Worm (Caenorhabditis elegans): ENCODE results near the gene Y46C8AL.11.

The Y46C8AL.11 gene

ce11 chrIV:3944459-3944858 lies 1.4 kb downstream of the Y46C8AL.11 start, which contains the start of gene clec-72:
TSS of gene clec-72 (plus strand) at chrIV:3944816.
- TF ChIP-seq ceh-36 (tag; optimal IDR thresholded peaks at IDR 0.05) (no peak), pes-1 (GFP tag; IDR thresholded peaks at IDR 0.05) (no peak), ceh-13 (GFP tag; optimal IDR thresholded peaks at IDR 0.05) (no peak), flt-1 (GFP tag; IDR thresholded peaks at IDR 0.05) (no peak), hmbx-1 (tag; optimal IDR thresholded peaks at IDR 0.05) (no peak), aly-1 (tag; optimal IDR thresholded peaks at IDR 0.05) (no peak), tbx-37 (GFP tag; conservative IDR thresholded peaks at IDR 0.05) (no peak), tra-4 (tag; optimal IDR thresholded peaks at IDR 0.05) (no peak), scrt-1 (GFP tag; IDR thresholded peaks at IDR 0.05) (no peak), tbx-11 (GFP tag; IDR thresholded peaks at IDR 0.05) (no peak), F13C5.2 (tag; optimal IDR thresholded peaks at IDR 0.05) (no peak), ama-1 (optimal IDR thresholded peaks at IDR 0.05) (no peak)

ce11 chrIV:3947377-3947956 lies 4.4 kb downstream of the Y46C8AL.11 start:
- 0 out of 2 replicates have a peak, but pooled peaks have one; percentile 32 for TF ChIP-seq scrt-1 (GFP tag; IDR thresholded peaks at IDR 0.05)

- TF ChIP-seq scrt-1 (GFP tag; IDR thresholded peaks at IDR 0.05) (no peak), ceh-36 (tag; optimal IDR thresholded peaks at IDR 0.05) (no peak), hmbx-1 (tag; optimal IDR thresholded peaks at IDR 0.05) (no peak), ets-7 (tag; optimal IDR thresholded peaks at IDR 0.05) (no peak)
Observed at ce11 chrIV:3956095-3956494, 13.0 kb downstream of the Y46C8AL.11 start, which contains the start of gene clec-73. TSS of gene clec-73 (minus strand) at chrIV:3956195.

- no peak for TF ChIP-seq scrt-1 (GFP tag; IDR thresholded peaks at IDR 0.05)
- TF ChIP-seq tbx-11 (GFP tag; IDR thresholded peaks at IDR 0.05): no peak
- no peak for TF ChIP-seq F13C5.2 (tag; optimal IDR thresholded peaks at IDR 0.05)
- TF ChIP-seq ceh-13 (GFP tag; optimal IDR thresholded peaks at IDR 0.05): no peak
- no peak for TF ChIP-seq flt-1 (GFP tag; IDR thresholded peaks at IDR 0.05)
- TF ChIP-seq tbx-37 (GFP tag; conservative IDR thresholded peaks at IDR 0.05): no peak
Observed at ce11 chrIV:3956705-3957104, 13.6 kb downstream of the Y46C8AL.11 start, which contains the start of gene clec-74. TSS of gene clec-74 (plus strand) at chrIV:3957005.

ce11 chrIV:3960396-3960795 lies 17.3 kb downstream of the Y46C8AL.11 start, which contains the start of gene clec-75:
TSS of gene clec-75 (plus strand) at chrIV:3960734.
- TF ChIP-seq hmg-4 (GFP tag; optimal IDR thresholded peaks at IDR 0.05) (no peak), flt-1 (GFP tag; IDR thresholded peaks at IDR 0.05) (no peak), hnd-1 (tag; optimal IDR thresholded peaks at IDR 0.05) (no peak), F13C5.2 (tag; optimal IDR thresholded peaks at IDR 0.05) (no peak), hmbx-1 (tag; optimal IDR thresholded peaks at IDR 0.05) (no peak), tra-4 (tag; optimal IDR thresholded peaks at IDR 0.05) (no peak), ama-1 (optimal IDR thresholded peaks at IDR 0.05) (no peak), tbx-11 (GFP tag; IDR thresholded peaks at IDR 0.05) (no peak), ets-7 (tag; optimal IDR thresholded peaks at IDR 0.05) (no peak)

- TF ChIP-seq sea-1 (GFP tag; conservative IDR thresholded peaks at IDR 0.05): no peak
- no peak for TF ChIP-seq ama-1 (optimal IDR thresholded peaks at IDR 0.05)
- TF ChIP-seq scrt-1 (GFP tag; IDR thresholded peaks at IDR 0.05): no peak
- no peak for TF ChIP-seq flt-1 (GFP tag; IDR thresholded peaks at IDR 0.05)
- TF ChIP-seq ceh-13 (GFP tag; optimal IDR thresholded peaks at IDR 0.05): no peak
- no peak for TF ChIP-seq hmbx-1 (tag; optimal IDR thresholded peaks at IDR 0.05)
- TF ChIP-seq pes-1 (GFP tag; IDR thresholded peaks at IDR 0.05): no peak
Observed at ce11 chrIV:3962584-3962983, 19.5 kb downstream of the Y46C8AL.11 start, which contains the start of gene Y46C8AM.1. TSS of gene Y46C8AM.1 (plus strand) at chrIV:3962884.

- TF ChIP-seq F13C5.2 (tag; optimal IDR thresholded peaks at IDR 0.05) (no peak), aly-1 (tag; optimal IDR thresholded peaks at IDR 0.05) (no peak), ama-1 (optimal IDR thresholded peaks at IDR 0.05) (no peak), ets-7 (tag; optimal IDR thresholded peaks at IDR 0.05) (no peak), B0310.2 (tag; optimal IDR thresholded peaks at IDR 0.05) (no peak), tbx-37 (GFP tag; conservative IDR thresholded peaks at IDR 0.05) (no peak), flt-1 (GFP tag; IDR thresholded peaks at IDR 0.05) (no peak), scrt-1 (GFP tag; IDR thresholded peaks at IDR 0.05) (no peak), hmg-4 (GFP tag; optimal IDR thresholded peaks at IDR 0.05) (no peak), hmbx-1 (tag; optimal IDR thresholded peaks at IDR 0.05) (no peak), tra-4 (tag; optimal IDR thresholded peaks at IDR 0.05) (no peak), sea-1 (GFP tag; conservative IDR thresholded peaks at IDR 0.05) (no peak), tbx-11 (GFP tag; IDR thresholded peaks at IDR 0.05) (no peak)
Observed at ce11 chrIV:3963498-3963897, 20.4 kb downstream of the Y46C8AL.11 start.

ce11 chrIV:3965013-3965412 lies 21.9 kb downstream of the Y46C8AL.11 start, which contains the start of gene clec-76:
TSS of gene clec-76 (plus strand) at chrIV:3965246.
- TF ChIP-seq tbx-11 (GFP tag; IDR thresholded peaks at IDR 0.05) (no peak), scrt-1 (GFP tag; IDR thresholded peaks at IDR 0.05) (no peak), aly-1 (tag; optimal IDR thresholded peaks at IDR 0.05) (no peak)

- no peak for TF ChIP-seq tbx-11 (GFP tag; IDR thresholded peaks at IDR 0.05)
- no peak for TF ChIP-seq ets-7 (tag; optimal IDR thresholded peaks at IDR 0.05)
- no peak for TF ChIP-seq ama-1 (optimal IDR thresholded peaks at IDR 0.05)
- TF ChIP-seq ceh-13 (GFP tag; optimal IDR thresholded peaks at IDR 0.05): no peak
- no peak for TF ChIP-seq hmbx-1 (tag; optimal IDR thresholded peaks at IDR 0.05)
- no peak for TF ChIP-seq aly-1 (tag; optimal IDR thresholded peaks at IDR 0.05)
- TF ChIP-seq hmg-4 (GFP tag; optimal IDR thresholded peaks at IDR 0.05): no peak
- no peak for TF ChIP-seq sea-1 (GFP tag; conservative IDR thresholded peaks at IDR 0.05)
- no peak for TF ChIP-seq tbx-37 (GFP tag; conservative IDR thresholded peaks at IDR 0.05)
- no peak for TF ChIP-seq ceh-36 (tag; optimal IDR thresholded peaks at IDR 0.05)
- no peak for TF ChIP-seq scrt-1 (GFP tag; IDR thresholded peaks at IDR 0.05)
- TF ChIP-seq B0310.2 (tag; optimal IDR thresholded peaks at IDR 0.05): no peak
Observed at ce11 chrIV:3973049-3973448, 29.9 kb downstream of the Y46C8AL.11 start, which contains the start of gene clec-79. TSS of gene clec-79 (plus strand) at chrIV:3973349.
